Worm (Caenorhabditis elegans) whole organism, late embryonic: ENCODE results near the gene F17C11.13.

Source experiments
- C08G9.2 ChIP-seq: sonication (generic microtip); optimal IDR thresholded peaks from 2 replicates; lab custom pipeline; 2016; ENCODE audit warnings: mild to moderate bottlenecking, missing genetic modification characterization, moderate library complexity, missing compliant biosample characterization
- ahr-1 ChIP-seq: sonication (generic microtip); optimal IDR thresholded peaks from 2 replicates; lab custom pipeline; 2016; ENCODE audit warnings: missing genetic modification characterization, missing compliant biosample characterization
- ama-1 ChIP-seq: fragments of 150-350 bp; optimal IDR thresholded peaks from 2 replicates; lab custom pipeline; 2014
- ceh-6 ChIP-seq: fragments of 200-800 bp; sonication (Bioruptor generic); optimal IDR thresholded peaks from 2 replicates; lab custom pipeline; 2018; ENCODE audit warnings: mild to moderate bottlenecking, missing genetic modification characterization, missing compliant biosample characterization
- elt-2 ChIP-seq: sonication (generic microtip); optimal IDR thresholded peaks from 2 replicates; lab custom pipeline; 2016; ENCODE audit warnings: missing genetic modification reagents, missing genetic modification characterization, missing compliant biosample characterization
- elt-4 ChIP-seq: sonication (generic microtip); optimal IDR thresholded peaks from 2 replicates; lab custom pipeline; 2016; ENCODE audit warnings: missing genetic modification characterization, missing compliant biosample characterization
- hlh-30 ChIP-seq: sonication (generic microtip); optimal IDR thresholded peaks from 2 replicates; lab custom pipeline; 2017; ENCODE audit warnings: antibody characterized with exemption, missing genetic modification characterization, missing compliant biosample characterization; ENCODE audit not compliant: insufficient read depth
- nhr-11 ChIP-seq: fragments of 150-350 bp; optimal IDR thresholded peaks from 2 replicates; lab custom pipeline; 2014; ENCODE audit warnings: missing biosample characterization, missing genetic modification characterization
- sdc-2 ChIP-seq: sonication (generic microtip); optimal IDR thresholded peaks from 2 replicates; lab custom pipeline; 2016; ENCODE audit warnings: missing genotype, missing genetic modification characterization, missing compliant biosample characterization
- sox-4 ChIP-seq: sonication (generic microtip); optimal IDR thresholded peaks from 2 replicates; lab custom pipeline; 2017; ENCODE audit warnings: mild to moderate bottlenecking, missing genetic modification characterization, inconsistent platforms, missing compliant biosample characterization
- unc-86 ChIP-seq: sonication (generic microtip); optimal IDR thresholded peaks from 2 replicates; lab custom pipeline; 2016; ENCODE audit warnings: missing genetic modification characterization, missing compliant biosample characterization

DNA sequence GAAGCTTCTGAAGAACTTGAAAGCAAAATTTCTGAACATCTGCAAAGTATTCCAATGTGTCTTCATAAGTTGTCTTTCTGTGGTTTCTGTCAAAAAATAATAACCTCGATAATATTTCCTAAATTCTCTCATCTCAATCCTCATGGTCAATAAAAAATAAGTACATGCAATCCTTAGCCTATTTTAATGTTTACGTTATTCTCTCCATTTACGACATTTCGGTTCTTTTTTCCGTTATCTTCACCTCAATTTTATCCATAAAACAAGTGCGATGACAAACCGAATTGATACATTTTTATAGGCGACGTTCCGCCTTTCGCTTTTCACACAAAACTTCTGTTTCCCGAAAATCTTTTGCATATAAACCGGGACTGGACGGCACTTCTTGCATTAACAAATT lies 6.2 kb upstream of the F17C11.13 start, which contains the start of gene col-153:
- TF ChIP-seq ahr-1 (tag; lab: Kevin White, UChicago) (no peak), hlh-30 (tag; lab: Kevin White, UChicago) (no peak), sox-4 (tag; lab: Kevin White, UChicago) (no peak), C08G9.2 (tag; lab: Kevin White, UChicago) (no peak), sdc-2 (tag; lab: Kevin White, UChicago) (no peak), nhr-11 (no peak), ceh-6 (GFP tag; lab: Kevin White, UChicago) (no peak), elt-4 (tag; lab: Kevin White, UChicago) (no peak), ama-1 (lab: Kevin White, UChicago) (no peak), unc-86 (tag; lab: Kevin White, UChicago) (no peak), elt-2 (tag; lab: Kevin White, UChicago) (no peak)
